Worm (Caenorhabditis elegans) whole organism, L4/young adult: Measurements from ENCODE around the gene nhr-234.

ENCODE experiments used
- dao-5 ChIP-seq: sonication (generic microtip); optimal IDR thresholded peaks from 2 replicates; lab custom pipeline; 2016; ENCODE audit warnings: missing genotype, missing genetic modification characterization, moderate library complexity, missing compliant biosample characterization
- him-1 ChIP-seq: sonication (generic microtip); optimal IDR thresholded peaks from 2 replicates; lab custom pipeline; 2016; ENCODE audit warnings: missing genotype, missing genetic modification reagents, missing genetic modification characterization, missing compliant biosample characterization

DNA sequence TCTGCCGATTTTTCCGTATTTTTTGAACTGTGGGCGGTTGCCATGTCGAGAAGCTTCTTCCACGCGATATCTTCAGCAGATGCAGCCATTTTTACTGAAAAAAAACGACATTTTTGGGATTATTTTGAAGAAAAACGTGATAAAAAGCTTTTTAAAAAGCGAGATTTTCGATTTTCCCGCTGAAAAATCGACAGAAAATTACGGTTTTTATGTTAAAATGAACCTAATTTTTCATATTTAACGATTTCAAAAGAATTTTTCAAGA, 41.2 kb downstream of the nhr-234 start, which contains the start of gene Y38E10A.22:
- TF ChIP-seq dao-5 (tag; lab: Kevin White, UChicago) (no peak), him-1 (tag; lab: Kevin White, UChicago) (no peak)
